Fruit fly (Drosophila melanogaster): ENCODE results near the gene CG15406.

CG15406 gene

dm6 chr2L:3351575-3352219 lies 42.7 kb downstream of the CG15406 start:
- TF ChIP-seq Clk (GFP tag; optimal IDR thresholded peaks at IDR 0.05) (no peak), pad (GFP tag; optimal IDR thresholded peaks at IDR 0.05) (no peak), CG5204 (GFP tag; optimal IDR thresholded peaks at IDR 0.05) (no peak), tj (GFP tag; optimal IDR thresholded peaks at IDR 0.05) (no peak), Mnt (GFP tag; optimal IDR thresholded peaks at IDR 0.05) (no peak), cnc (optimal IDR thresholded peaks at IDR 0.05) (no peak), CG14711 (tag; optimal IDR thresholded peaks at IDR 0.05) (no peak)

- TF ChIP-seq CG7101 (tag; optimal IDR thresholded peaks at IDR 0.05): no peak
Observed at dm6 chr2L:3352927-3353326, 43.9 kb downstream of the CG15406 start.

- TF ChIP-seq kay (GFP tag; ENCODE audit: borderline replicate concordance) (peak; percentile 57), CG33017 (tag; optimal IDR thresholded peaks at IDR 0.05) (no peak)
Observed at dm6 chr2L:3353791-3354190, 44.8 kb downstream of the CG15406 start.

dm6 chr2L:3354642-3355380 lies 45.8 kb downstream of the CG15406 start, which contains the start of gene E23:
Gene E23, minus strand, starts transcription at chr2L:3354829.
- TF ChIP-seq toe (GFP tag; optimal IDR thresholded peaks at IDR 0.05) (no peak), CG14711 (tag; optimal IDR thresholded peaks at IDR 0.05) (peak; percentile 85), Crg-1 (GFP tag; optimal IDR thresholded peaks at IDR 0.05) (peak; percentile 82), kay (GFP tag; ENCODE audit: borderline replicate concordance) (no peak), CG5204 (GFP tag; optimal IDR thresholded peaks at IDR 0.05) (no peak), cnc (optimal IDR thresholded peaks at IDR 0.05) (no peak), ovo (GFP tag; optimal IDR thresholded peaks at IDR 0.05) (peak; percentile 89), CG11617 (GFP tag; optimal IDR thresholded peaks at IDR 0.05) (peak; percentile 93), CG12768 (GFP tag; optimal IDR thresholded peaks at IDR 0.05) (peak; percentile 89), CG1620 (GFP tag; optimal IDR thresholded peaks at IDR 0.05) (peak; percentile 90), Mnt (GFP tag; optimal IDR thresholded peaks at IDR 0.05) (peak; percentile 96), Hr96 (GFP tag; optimal IDR thresholded peaks at IDR 0.05) (no peak), CG33017 (tag; optimal IDR thresholded peaks at IDR 0.05) (peak; percentile 92), tj (GFP tag; optimal IDR thresholded peaks at IDR 0.05) (peak; percentile 60), Clk (GFP tag; optimal IDR thresholded peaks at IDR 0.05) (peak; percentile 83), cic (GFP tag; optimal IDR thresholded peaks at IDR 0.05) (peak; percentile 77), CG7101 (tag; optimal IDR thresholded peaks at IDR 0.05) (peak; percentile 92), bab1 (GFP tag; optimal IDR thresholded peaks at IDR 0.05) (peak; percentile 93), CG7045 (GFP tag; optimal IDR thresholded peaks at IDR 0.05) (peak; percentile 94), pad (GFP tag; optimal IDR thresholded peaks at IDR 0.05) (peak; percentile 97)

- no peak for TF ChIP-seq kay (GFP tag; ENCODE audit: borderline replicate concordance)
- no peak for TF ChIP-seq Hr96 (GFP tag; optimal IDR thresholded peaks at IDR 0.05)
- TF ChIP-seq CG12768 (GFP tag; optimal IDR thresholded peaks at IDR 0.05): no peak
- no peak for TF ChIP-seq CG11617 (GFP tag; optimal IDR thresholded peaks at IDR 0.05)
- no peak for TF ChIP-seq ovo (GFP tag; optimal IDR thresholded peaks at IDR 0.05)
- TF ChIP-seq CG1620 (GFP tag; optimal IDR thresholded peaks at IDR 0.05): no peak
- TF ChIP-seq cnc (optimal IDR thresholded peaks at IDR 0.05): no peak
- TF ChIP-seq pad (GFP tag; optimal IDR thresholded peaks at IDR 0.05): no peak
Observed at dm6 chr2L:3355791-3356190, 46.8 kb downstream of the CG15406 start.

dm6 chr2L:3356193-3356645 lies 47.2 kb downstream of the CG15406 start:
- peak; percentile 83 for TF ChIP-seq kay (GFP tag; ENCODE audit: borderline replicate concordance)
- TF ChIP-seq CG5204 (GFP tag; optimal IDR thresholded peaks at IDR 0.05): no peak

- no peak for TF ChIP-seq CG11617 (GFP tag; optimal IDR thresholded peaks at IDR 0.05)
- peak; percentile 54 for TF ChIP-seq kay (GFP tag; ENCODE audit: borderline replicate concordance)
Observed at dm6 chr2L:3356790-3357696, 48.0 kb downstream of the CG15406 start, which contains the start of gene CG8838. Gene CG8838, plus strand, starts transcription at chr2L:3357646.

All from whole organism, adult.